Fruit fly (Drosophila melanogaster) whole organism, prepupa: Measurements from ENCODE around the gene Fur2.

Experiments used
- Blimp-1 ChIP-seq: fragments of 200-800 bp; sonication (Bioruptor generic); optimal IDR thresholded peaks from 3 replicates; lab custom pipeline; 2017; ENCODE audit warnings: missing biosample characterization, missing genetic modification characterization, mild to moderate bottlenecking, moderate library complexity, missing genetic modification reagents
- CG10631 ChIP-seq: fragments of 200-800 bp; sonication (Bioruptor generic); optimal IDR thresholded peaks from 2 replicates; lab custom pipeline; 2016; ENCODE audit warnings: missing biosample characterization, missing genetic modification characterization
- CG11294 ChIP-seq: fragments of 200-800 bp; sonication (Bioruptor generic); IDR thresholded peaks from 2 replicates; pipeline ENCODE4 v1.3.6; 2022; ENCODE audit warnings: missing biosample characterization, missing genetic modification characterization
- CG11762 ChIP-seq: fragments of 200-800 bp; sonication (Bioruptor generic); optimal IDR thresholded peaks from 3 replicates; lab custom pipeline; 2016; ENCODE audit warnings: missing biosample characterization, missing genetic modification characterization; ENCODE audit not compliant: insufficient read depth
- CG11902 ChIP-seq: fragments of 200-800 bp; sonication (Bioruptor generic); optimal IDR thresholded peaks from 3 replicates; lab custom pipeline; 2016; ENCODE audit warnings: missing biosample characterization, missing genetic modification characterization
- CG15336 ChIP-seq: fragments of 200-800 bp; sonication (Bioruptor generic); IDR thresholded peaks from 2 replicates; pipeline ENCODE4 v1.3.6; 2022; ENCODE audit warnings: missing biosample characterization, missing genetic modification characterization
- CG16779 ChIP-seq: fragments of 200-800 bp; sonication (Bioruptor generic); optimal IDR thresholded peaks from 3 replicates; lab custom pipeline; 2017; ENCODE audit warnings: missing biosample characterization, mild to moderate bottlenecking, missing genetic modification characterization
- CG3032 ChIP-seq: fragments of 200-800 bp; optimal IDR thresholded peaks from 2 replicates; lab custom pipeline; 2019; ENCODE audit warnings: missing biosample characterization, mild to moderate bottlenecking, missing genetic modification characterization, moderate library complexity
- CG32006 ChIP-seq: fragments of 200-800 bp; sonication (Bioruptor generic); optimal IDR thresholded peaks from 3 replicates; lab custom pipeline; 2017; ENCODE audit warnings: missing biosample characterization, mild to moderate bottlenecking, missing genetic modification characterization
- CG34406 ChIP-seq: fragments of 200-800 bp; sonication (Bioruptor generic); optimal IDR thresholded peaks from 3 replicates; lab custom pipeline; 2016; ENCODE audit warnings: missing biosample characterization, missing genetic modification characterization
- CG3919 ChIP-seq: fragments of 200-800 bp; sonication (Bioruptor generic); optimal IDR thresholded peaks from 3 replicates; lab custom pipeline; 2016; ENCODE audit warnings: missing biosample characterization, missing genetic modification characterization
- CG6163 ChIP-seq: fragments of 200-800 bp; sonication (Bioruptor generic); IDR thresholded peaks from 3 replicates; pipeline ENCODE4 v1.3.6; 2022; ENCODE audit warnings: missing biosample characterization, missing genetic modification characterization
- CG6276 ChIP-seq: fragments of 200-800 bp; sonication (Bioruptor generic); optimal IDR thresholded peaks from 2 replicates; lab custom pipeline; 2017; ENCODE audit warnings: missing biosample characterization, mild to moderate bottlenecking, missing genetic modification characterization
- CG6792 ChIP-seq: fragments of 200-800 bp; sonication (Bioruptor generic); optimal IDR thresholded peaks from 3 replicates; lab custom pipeline; 2016; ENCODE audit warnings: missing biosample characterization, missing genetic modification characterization
- CG8119 ChIP-seq: fragments of 200-800 bp; sonication (Bioruptor generic); IDR thresholded peaks from 3 replicates; pipeline ENCODE4 v1.3.6; 2022; ENCODE audit warnings: missing biosample characterization, missing genetic modification characterization
- CG8632 ChIP-seq: fragments of 200-800 bp; sonication (Bioruptor generic); optimal IDR thresholded peaks from 3 replicates; lab custom pipeline; 2016; ENCODE audit warnings: missing biosample characterization, missing genetic modification characterization
- CG9139 ChIP-seq: fragments of 200-800 bp; sonication (Bioruptor generic); optimal IDR thresholded peaks from 3 replicates; lab custom pipeline; 2017; ENCODE audit warnings: missing biosample characterization, mild to moderate bottlenecking, missing genetic modification characterization
- Eip75B ChIP-seq: fragments of 200-800 bp; sonication (Bioruptor generic); optimal IDR thresholded peaks from 3 replicates; lab custom pipeline; 2016; ENCODE audit warnings: missing biosample characterization, missing genetic modification characterization
- Eip78C ChIP-seq: fragments of 200-800 bp; sonication (Bioruptor generic); peaks from one replicate; lab custom pipeline; 2016; ENCODE audit warnings: missing biosample characterization, missing genetic modification characterization
- Eip93F ChIP-seq: fragments of 200-800 bp; sonication (Bioruptor generic); optimal IDR thresholded peaks from 2 replicates; lab custom pipeline; 2016; ENCODE audit warnings: missing biosample characterization, mild to moderate bottlenecking, missing genetic modification characterization
- Ets21C ChIP-seq: fragments of 200-800 bp; sonication (Bioruptor generic); optimal IDR thresholded peaks from 3 replicates; lab custom pipeline; 2016; ENCODE audit warnings: missing biosample characterization, missing genetic modification characterization
- Ets96B ChIP-seq: fragments of 200-800 bp; optimal IDR thresholded peaks from 2 replicates; lab custom pipeline; 2019; ENCODE audit warnings: missing biosample characterization, mild to moderate bottlenecking, missing genetic modification characterization, moderate library complexity
- Gug ChIP-seq: fragments of 200-800 bp; sonication (Bioruptor generic); IDR thresholded peaks from 2 replicates; pipeline ENCODE4 v1.3.6; 2022; ENCODE audit warnings: missing biosample characterization, missing genetic modification characterization
- Hr38 ChIP-seq: sonication (Bioruptor generic); optimal IDR thresholded peaks from 2 replicates; lab custom pipeline; 2016; ENCODE audit warnings: missing biosample characterization, missing genetic modification characterization
- Hr39 ChIP-seq: fragments of 200-800 bp; sonication (Bioruptor generic); optimal IDR thresholded peaks from 2 replicates; lab custom pipeline; 2016; ENCODE audit warnings: missing biosample characterization, missing genetic modification characterization
- Hr4 ChIP-seq: fragments of 200-800 bp; sonication (Bioruptor generic); optimal IDR thresholded peaks from 3 replicates; lab custom pipeline; 2016; ENCODE audit warnings: missing biosample characterization, missing genetic modification characterization
- Lpt ChIP-seq: fragments of 200-800 bp; sonication (Bioruptor generic); optimal IDR thresholded peaks from 3 replicates; lab custom pipeline; 2016; ENCODE audit warnings: missing biosample characterization, missing genetic modification characterization
- Met ChIP-seq: fragments of 200-800 bp; sonication (Bioruptor generic); optimal IDR thresholded peaks from 3 replicates; lab custom pipeline; 2016; ENCODE audit warnings: missing biosample characterization, missing genetic modification characterization
- OdsH ChIP-seq: fragments of 200-800 bp; sonication (Bioruptor generic); optimal IDR thresholded peaks from 3 replicates; lab custom pipeline; 2016; ENCODE audit warnings: missing biosample characterization, missing genetic modification characterization
- Smox ChIP-seq: fragments of 200-800 bp; sonication (Bioruptor generic); optimal IDR thresholded peaks from 3 replicates; lab custom pipeline; 2016; ENCODE audit warnings: missing biosample characterization, missing genetic modification characterization
- Sox102F ChIP-seq: fragments of 200-800 bp; sonication (Bioruptor generic); optimal IDR thresholded peaks from 2 replicates; lab custom pipeline; 2016; ENCODE audit warnings: missing biosample characterization, mild to moderate bottlenecking, missing genetic modification characterization
- Sox14 ChIP-seq: fragments of 200-800 bp; sonication (Bioruptor generic); optimal IDR thresholded peaks from 3 replicates; lab custom pipeline; 2016; ENCODE audit warnings: missing biosample characterization, missing genetic modification characterization
- Sox15 ChIP-seq: fragments of 200-800 bp; sonication (Bioruptor generic); optimal IDR thresholded peaks from 3 replicates; lab custom pipeline; 2016; ENCODE audit warnings: missing biosample characterization, missing genetic modification characterization
- acj6 ChIP-seq: fragments of 200-800 bp; sonication (Bioruptor generic); optimal IDR thresholded peaks from 3 replicates; lab custom pipeline; 2016; ENCODE audit warnings: missing biosample characterization, missing genetic modification characterization
- eg ChIP-seq: fragments of 200-800 bp; sonication (Bioruptor generic); IDR thresholded peaks from 3 replicates; pipeline ENCODE4 v1.3.6; 2022; ENCODE audit warnings: missing biosample characterization, missing genetic modification characterization
- esn ChIP-seq: fragments of 200-800 bp; sonication (Bioruptor generic); optimal IDR thresholded peaks from 2 replicates; lab custom pipeline; 2016; ENCODE audit warnings: missing biosample characterization, mild to moderate bottlenecking, missing genetic modification characterization, moderate library complexity
- fd59A ChIP-seq: fragments of 200-800 bp; sonication (Bioruptor generic); optimal IDR thresholded peaks from 2 replicates; lab custom pipeline; 2017; ENCODE audit warnings: missing biosample characterization, mild to moderate bottlenecking, missing genetic modification characterization, missing genetic modification reagents
- fd85E ChIP-seq: fragments of 200-800 bp; sonication (Bioruptor generic); optimal IDR thresholded peaks from 3 replicates; lab custom pipeline; 2016; ENCODE audit warnings: missing biosample characterization, missing genetic modification characterization
- net ChIP-seq: fragments of 200-800 bp; sonication (Bioruptor generic); optimal IDR thresholded peaks from 3 replicates; lab custom pipeline; 2016; ENCODE audit warnings: missing biosample characterization, missing genetic modification characterization
- pdm3 ChIP-seq: fragments of 200-800 bp; sonication (Bioruptor generic); optimal IDR thresholded peaks from 3 replicates; lab custom pipeline; 2016; ENCODE audit warnings: missing biosample characterization, missing genetic modification characterization
- salr ChIP-seq, 2 experiments: fragments of 200-800 bp; sonication (Bioruptor generic); optimal IDR thresholded peaks; 3 replicates each; lab custom pipeline; 2016 to 2018; ENCODE audit warnings: missing biosample characterization in 2 of 2, missing genetic modification characterization in 2 of 2, mild to moderate bottlenecking in 1 of 2
- ss ChIP-seq, 2 experiments: fragments of 200-800 bp; sonication (Bioruptor generic); optimal IDR thresholded peaks; 2 replicates in 1 of 2; 3 replicates in 1 of 2; lab custom pipeline; 2017 to 2018; ENCODE audit warnings: mild to moderate bottlenecking in 2 of 2, missing biosample characterization in 2 of 2, missing genetic modification characterization in 2 of 2, moderate library complexity in 1 of 2
- svp ChIP-seq: fragments of 200-800 bp; sonication (Bioruptor generic); peaks from one replicate; lab custom pipeline; 2016; ENCODE audit warnings: missing biosample characterization, missing genetic modification characterization
- vri ChIP-seq: fragments of 200-800 bp; sonication (Bioruptor generic); optimal IDR thresholded peaks from 3 replicates; lab custom pipeline; 2016; ENCODE audit warnings: missing biosample characterization, mild to moderate bottlenecking, missing genetic modification characterization

Gene Fur2

dm6 chrX:16423125-16423509 lies 50.2 kb downstream of the Fur2 start:
- TF ChIP-seq CG11294 (GFP tag; lab: Robert Waterston, UW) (peak; percentile 16; the same call in 1 of the 2 replicates), CG6792 (GFP tag; lab: Kevin White, UChicago) (no peak), Sox102F (GFP tag; lab: Kevin White, UChicago) (no peak), fd85E (GFP tag; lab: Kevin White, UChicago) (no peak), Ets96B (no peak), fd59A (GFP tag; lab: Kevin White, UChicago) (no peak), CG6276 (peak; percentile 14), CG8119 (GFP tag; lab: Robert Waterston, UW) (no peak; the same call in 2 of the 3 replicates), CG10631 (GFP tag; lab: Kevin White, UChicago) (no peak), Eip75B (GFP tag; lab: Kevin White, UChicago) (no peak), CG6163 (peak; percentile 55; the same call in 2 of the 3 replicates), svp (GFP tag; lab: Kevin White, UChicago) (peak; percentile 70), CG11762 (no peak), salr (GFP tag; optimal IDR thresholded peaks at IDR 0.05; lab: Kevin White, UChicago) (no peak), CG3032 (tag; lab: Kevin White, UChicago) (no peak), Sox15 (GFP tag; lab: Kevin White, UChicago) (no peak), Hr38 (GFP tag; lab: Kevin White, UChicago) (no peak), Hr4 (GFP tag; lab: Kevin White, UChicago) (no peak), Gug (GFP tag; lab: Robert Waterston, UW) (no peak), CG32006 (no peak), Ets21C (GFP tag; lab: Kevin White, UChicago) (no peak), vri (GFP tag; lab: Kevin White, UChicago) (no peak), CG15336 (GFP tag; lab: Robert Waterston, UW) (peak; percentile 53), Smox (no peak), Hr39 (GFP tag; lab: Kevin White, UChicago) (no peak), acj6 (GFP tag; lab: Kevin White, UChicago) (no peak), Blimp-1 (GFP tag; lab: Kevin White, UChicago) (peak; percentile 38), eg (GFP tag; lab: Robert Waterston, UW) (peak; percentile 21; the same call in 1 of the 3 replicates), Eip93F (GFP tag; lab: Kevin White, UChicago) (peak; percentile 15)
- TF ChIP-seq, all 60 proteins: peak for 8

DNA sequence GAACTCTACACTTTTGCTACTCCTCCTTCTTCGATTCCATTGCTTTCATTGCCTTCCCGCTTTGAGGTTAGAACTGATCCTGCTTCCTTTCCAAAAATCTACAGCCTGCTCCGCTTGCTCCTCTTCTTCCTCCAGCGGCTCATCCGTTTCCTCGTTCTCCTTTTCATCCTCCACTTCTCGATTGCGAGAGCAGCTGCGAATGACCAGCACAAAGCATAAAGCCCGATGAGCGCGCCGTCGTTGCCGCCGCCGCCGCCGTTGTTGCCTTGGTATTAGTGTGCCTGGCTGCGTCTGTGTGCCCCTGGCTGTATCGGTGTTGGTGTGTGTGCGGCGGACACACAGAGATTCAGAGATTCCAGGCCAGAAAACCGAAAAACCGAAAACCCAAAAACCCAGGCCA lies 51.4 kb downstream of the Fur2 start:
- TF ChIP-seq svp (GFP tag; lab: Kevin White, UChicago): peak; percentile 81
- no peak for TF ChIP-seq Gug (GFP tag; lab: Robert Waterston, UW)

dm6 chrX:16425145-16425544 lies 52.3 kb downstream of the Fur2 start:
- TF ChIP-seq CG10631 (GFP tag; lab: Kevin White, UChicago) (no peak), CG3919 (GFP tag; lab: Kevin White, UChicago) (no peak), Hr39 (GFP tag; lab: Kevin White, UChicago) (no peak), CG8632 (no peak), CG6792 (GFP tag; lab: Kevin White, UChicago) (no peak), Blimp-1 (GFP tag; lab: Kevin White, UChicago) (no peak), CG11762 (no peak), pdm3 (no peak), net (GFP tag; lab: Kevin White, UChicago) (no peak), CG34406 (GFP tag; lab: Kevin White, UChicago) (no peak), CG9139 (peak; percentile 4), CG16779 (peak; percentile 20), esn (GFP tag; lab: Kevin White, UChicago) (no peak), Lpt (GFP tag; lab: Kevin White, UChicago) (peak; percentile 9), fd59A (GFP tag; lab: Kevin White, UChicago) (no peak), CG15336 (GFP tag; lab: Robert Waterston, UW) (peak; percentile 22; the same call in 1 of the 2 replicates), eg (GFP tag; lab: Robert Waterston, UW) (no peak), CG11902 (GFP tag; lab: Kevin White, UChicago) (no peak), Met (no peak), OdsH (no peak), ss (GFP tag; optimal IDR thresholded peaks at IDR 0.05; lab: Kevin White, UChicago) (peak; percentile 49 to 57), Sox14 (GFP tag; lab: Kevin White, UChicago) (peak; percentile 62), Gug (GFP tag; lab: Robert Waterston, UW) (no peak), salr (GFP tag; optimal IDR thresholded peaks at IDR 0.05; lab: Kevin White, UChicago) (no peak), svp (GFP tag; lab: Kevin White, UChicago) (peak; percentile 67), acj6 (GFP tag; lab: Kevin White, UChicago) (no peak), CG6163 (peak; percentile 45; the same call in 1 of the 3 replicates), CG6276 (no peak), Eip78C (GFP tag; lab: Kevin White, UChicago) (peak; percentile 64)
